Worm (Caenorhabditis elegans) whole organism, young adult: ENCODE data around the gene gtl-1.

Source experiments
- B0035.1 ChIP-seq: sonication (generic microtip); optimal IDR thresholded peaks from 2 replicates; lab custom pipeline; 2016; ENCODE audit warnings: missing genetic modification characterization, mild to moderate bottlenecking, missing compliant biosample characterization, missing genotype, missing genetic modification reagents
- F57C9.4 ChIP-seq: sonication (generic microtip); optimal IDR thresholded peaks from 2 replicates; lab custom pipeline; 2017; ENCODE audit warnings: mild to moderate bottlenecking, missing genetic modification characterization, missing compliant biosample characterization
- lin-35 ChIP-seq, 3 experiments: fragments of 150-350 bp in 2 of 3; sonication (generic microtip) in 1 of 3; optimal IDR thresholded peaks; 2 replicates each; lab custom pipeline; 2014 to 2018; ENCODE audit warnings: missing biosample characterization in 3 of 3, missing genetic modification characterization in 3 of 3, missing genetic modification reagents in 3 of 3
- mxl-1 ChIP-seq: sonication (generic microtip); optimal IDR thresholded peaks from 2 replicates; lab custom pipeline; 2016; ENCODE audit warnings: missing genetic modification characterization, missing compliant biosample characterization
- tbx-9 ChIP-seq: sonication (generic microtip); optimal IDR thresholded peaks from 2 replicates; lab custom pipeline; 2016; ENCODE audit warnings: borderline replicate concordance, missing genetic modification characterization, inconsistent platforms, missing compliant biosample characterization
- ztf-26 ChIP-seq: sonication (generic microtip); optimal IDR thresholded peaks from 2 replicates; lab custom pipeline; 2017; ENCODE audit warnings: missing genetic modification characterization, missing compliant biosample characterization

DNA sequence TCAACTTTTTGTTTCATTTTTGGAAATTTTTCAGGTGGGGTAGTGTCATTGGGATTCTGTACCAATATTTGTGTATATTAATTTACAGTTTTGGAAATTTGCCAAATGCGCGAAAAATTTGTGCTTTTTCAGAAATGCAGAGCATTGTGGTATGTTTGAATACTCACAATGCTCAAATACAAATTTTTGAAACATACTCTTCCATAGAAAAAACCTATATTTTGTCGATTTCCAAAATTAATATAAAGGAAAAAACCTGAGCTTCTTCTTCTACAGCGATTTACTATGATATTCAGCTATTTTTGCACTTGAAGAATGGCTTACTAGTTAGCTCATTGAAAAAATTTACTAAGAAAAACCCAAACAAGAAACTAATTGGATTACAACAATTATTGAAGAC is 46.4 kb downstream of the gtl-1 start:
- TF ChIP-seq ztf-26 (no peak), tbx-9 (tag; lab: Kevin White, UChicago) (no peak), B0035.1 (tag; lab: Kevin White, UChicago) (no peak), F57C9.4 (tag; lab: Kevin White, UChicago) (no peak), lin-35 (GFP tag; optimal IDR thresholded peaks at IDR 0.05; lab: Kevin White, UChicago) (no peak), mxl-1 (tag; lab: Kevin White, UChicago) (no peak)
